Worm (Caenorhabditis elegans): Measurements from ENCODE around the gene R166.3.

The R166.3 gene

DNA sequence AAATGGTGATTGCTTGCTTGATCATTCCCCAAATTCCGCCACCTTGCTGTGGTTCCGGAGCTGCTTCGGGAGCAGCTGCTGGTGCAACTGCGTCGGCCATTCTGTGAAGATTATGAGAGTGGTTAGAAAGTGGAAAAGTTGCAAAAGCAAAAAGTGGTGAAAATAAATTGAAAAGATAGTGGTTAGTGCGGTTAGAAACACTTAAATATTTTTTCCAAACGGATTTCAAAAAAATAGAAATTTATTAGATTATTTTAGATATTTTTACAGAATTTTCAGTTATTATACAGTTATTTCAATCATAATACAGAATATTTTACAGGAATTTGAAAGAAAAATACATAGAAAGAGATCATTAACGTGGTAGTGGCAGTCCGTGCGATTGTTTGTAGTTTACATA is 1.6 kb downstream of the R166.3 start, which contains the start of gene R166.2:
Gene R166.2 (minus strand): TSS at position 101 of the 400 bp plus-strand sequence.
- TF ChIP-seq Y22D7AL.16 (tag; optimal IDR thresholded peaks at IDR 0.05) (no peak), ahr-1 (tag; optimal IDR thresholded peaks at IDR 0.05) (no peak), zip-5 (tag; optimal IDR thresholded peaks at IDR 0.05) (no peak), unc-55 (GFP tag; optimal IDR thresholded peaks at IDR 0.05) (no peak)

DNA sequence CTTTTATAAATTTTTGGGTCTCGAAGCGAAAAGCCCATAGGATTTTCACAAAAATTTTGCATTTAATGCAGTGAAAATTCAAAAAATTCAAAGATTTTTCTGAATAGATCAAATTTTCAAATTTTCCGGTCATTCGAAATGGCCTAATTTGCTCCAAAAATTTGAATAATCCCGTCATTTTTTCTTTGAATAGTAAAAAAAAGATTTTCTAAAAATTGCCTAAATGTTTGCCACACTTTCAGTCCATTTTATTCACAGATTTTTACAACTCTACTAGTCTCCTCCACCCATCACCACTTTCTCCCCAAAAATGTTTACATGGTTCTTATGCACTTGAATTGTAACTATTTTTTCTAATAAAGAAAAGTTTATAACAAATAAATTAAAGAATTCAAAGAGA is 5.1 kb downstream of the R166.3 start:
- TF ChIP-seq nhr-11 (tag; optimal IDR thresholded peaks at IDR 0.05) (no peak), rnt-1 (tag; optimal IDR thresholded peaks at IDR 0.05) (no peak)

DNA sequence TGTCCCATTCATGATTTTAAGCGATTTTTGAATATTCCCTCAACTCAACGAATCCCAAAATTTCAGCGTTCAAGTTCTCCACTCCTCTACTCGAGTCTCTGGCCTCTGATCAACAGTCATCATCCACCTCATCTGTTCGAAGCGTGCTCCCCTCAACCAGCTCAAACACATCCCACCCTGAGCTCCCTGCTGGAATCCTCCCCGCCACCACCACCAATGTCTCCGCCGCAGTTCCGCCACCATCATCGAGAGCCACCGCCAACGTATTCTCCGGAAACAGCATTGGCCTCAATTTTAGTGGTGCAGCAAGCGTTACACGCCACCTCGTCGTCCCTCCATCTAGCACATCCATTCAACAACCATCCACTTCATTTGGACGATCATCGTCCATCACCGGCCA is 7.5 kb downstream of the R166.3 start:
- TF ChIP-seq dve-1 (tag; optimal IDR thresholded peaks at IDR 0.05), result no peak
- TF ChIP-seq pha-2 (tag; optimal IDR thresholded peaks at IDR 0.05), result no peak
- TF ChIP-seq elt-2 (tag; optimal IDR thresholded peaks at IDR 0.05), result no peak
- no peak for TF ChIP-seq hlh-30 (tag; optimal IDR thresholded peaks at IDR 0.05; ENCODE audit: insufficient read depth)
- TF ChIP-seq ceh-45 (GFP tag; IDR thresholded peaks at IDR 0.05), result no peak
- no peak for TF ChIP-seq hlh-8 (tag; optimal IDR thresholded peaks at IDR 0.05)
- no peak for TF ChIP-seq npax-4 (tag; optimal IDR thresholded peaks at IDR 0.05)
- no peak for TF ChIP-seq eyg-1 (tag; optimal IDR thresholded peaks at IDR 0.05)
- no peak for TF ChIP-seq nfya-1 (tag; optimal IDR thresholded peaks at IDR 0.05)
- no peak for TF ChIP-seq pax-1 (tag; optimal IDR thresholded peaks at IDR 0.05)
- no peak for TF ChIP-seq ahr-1 (tag; optimal IDR thresholded peaks at IDR 0.05)
- TF ChIP-seq elt-4 (tag; optimal IDR thresholded peaks at IDR 0.05), result no peak
- no peak for TF ChIP-seq hlh-6 (tag; optimal IDR thresholded peaks at IDR 0.05)
- no peak for TF ChIP-seq fkh-10 (GFP tag; optimal IDR thresholded peaks at IDR 0.05)
- TF ChIP-seq C38D4.7 (GFP tag; optimal IDR thresholded peaks at IDR 0.05), result no peak
- TF ChIP-seq lim-6 (tag; optimal IDR thresholded peaks at IDR 0.05), result no peak
- TF ChIP-seq ama-1 (optimal IDR thresholded peaks at IDR 0.05), result no peak

DNA sequence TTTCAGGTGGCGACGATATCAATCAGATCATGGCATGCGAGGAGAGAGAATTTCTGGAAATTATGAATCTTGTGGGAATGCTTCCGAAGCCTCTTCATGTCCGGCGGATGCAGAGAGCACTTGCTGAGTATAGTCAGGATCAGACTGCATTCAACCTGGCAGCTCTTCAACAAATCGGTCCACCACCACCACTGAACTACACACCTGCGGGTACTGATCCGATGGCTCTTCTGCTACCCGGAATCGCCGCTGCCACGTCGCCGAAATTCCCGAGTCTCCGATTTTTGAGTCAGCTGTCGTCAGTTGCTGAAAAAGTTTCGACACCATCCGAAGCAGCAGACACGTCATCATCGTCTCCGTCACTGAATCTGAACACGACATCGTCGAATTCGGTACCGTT is 8.2 kb downstream of the R166.3 start:
- TF ChIP-seq che-1 (tag; optimal IDR thresholded peaks at IDR 0.05), result no peak
- no peak for TF ChIP-seq fax-1 (tag; optimal IDR thresholded peaks at IDR 0.05)
- TF ChIP-seq lim-6 (tag; optimal IDR thresholded peaks at IDR 0.05), result no peak
- TF ChIP-seq elt-2 (tag; optimal IDR thresholded peaks at IDR 0.05), result no peak
- TF ChIP-seq K02D7.2 (tag; optimal IDR thresholded peaks at IDR 0.05), result no peak
- no peak for TF ChIP-seq unc-3 (GFP tag; conservative IDR thresholded peaks at IDR 0.05)
- TF ChIP-seq unc-3 (tag; optimal IDR thresholded peaks at IDR 0.05), result no peak
- TF ChIP-seq odd-2 (tag; optimal IDR thresholded peaks at IDR 0.05), result no peak
- TF ChIP-seq fkh-10 (GFP tag; optimal IDR thresholded peaks at IDR 0.05), result no peak

DNA sequence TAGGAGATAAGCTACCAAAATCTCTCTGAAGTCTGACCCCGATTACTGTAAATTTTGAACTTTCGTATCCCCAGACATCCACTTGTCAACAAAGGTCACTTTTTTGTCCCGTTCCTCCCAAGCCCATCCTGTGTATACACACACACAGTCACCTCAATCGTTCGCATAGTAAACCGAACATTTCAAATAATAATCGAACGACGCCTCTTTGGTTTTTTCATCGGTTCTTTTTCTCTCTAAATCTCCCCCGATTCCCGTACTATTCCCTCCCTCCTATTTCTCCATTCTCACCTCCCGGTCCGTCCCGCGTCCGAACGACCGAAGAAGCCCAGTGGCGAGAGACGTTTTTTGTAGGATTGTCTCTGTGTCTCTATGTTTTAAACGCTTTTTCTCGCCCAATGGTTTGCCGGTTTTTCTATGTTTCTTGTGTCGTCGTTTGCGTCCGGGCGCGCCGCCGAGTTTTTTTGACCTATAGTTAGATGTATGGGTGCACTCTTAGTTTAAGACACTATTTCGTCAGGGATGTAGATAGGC is 9.8 kb downstream of the R166.3 start:
- TF ChIP-seq hlh-6 (tag; optimal IDR thresholded peaks at IDR 0.05) (peak; percentile 19), gmeb-2 (tag; optimal IDR thresholded peaks at IDR 0.05) (no peak)

DNA sequence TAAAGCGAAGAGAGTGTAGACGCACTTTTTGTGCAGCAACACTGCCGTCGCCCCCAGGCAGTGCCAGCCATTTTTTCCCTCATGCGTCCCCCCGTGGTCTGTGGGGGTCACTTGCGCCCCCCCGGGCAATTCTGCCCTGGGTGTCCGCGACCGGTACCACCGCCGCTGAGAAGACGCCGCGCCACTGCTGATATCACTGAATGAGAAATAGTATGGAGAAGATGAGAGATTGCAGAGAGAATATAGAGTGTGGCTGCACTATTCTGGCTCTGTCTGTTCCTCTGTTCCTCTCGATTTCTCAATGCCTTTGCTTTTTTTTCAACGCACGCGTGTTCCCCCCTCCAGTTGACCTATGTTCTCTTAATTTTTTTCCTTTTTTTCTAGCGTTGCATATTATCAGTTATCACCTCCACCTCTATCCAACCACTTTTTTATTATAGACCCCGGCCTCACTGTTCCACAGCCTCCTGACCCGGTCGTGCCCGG is 11.4 kb downstream of the R166.3 start, which contains the start of gene mab-10:
Gene mab-10 (plus strand): TSS at position 436 of the 486 bp plus-strand sequence.
- TF ChIP-seq fkh-10 (GFP tag; optimal IDR thresholded peaks at IDR 0.05) (no peak), sox-2 (GFP tag; IDR thresholded peaks at IDR 0.05) (no peak), fax-1 (tag; optimal IDR thresholded peaks at IDR 0.05) (peak; percentile 14), sox-4 (tag; optimal IDR thresholded peaks at IDR 0.05) (no peak), hlh-30 (tag; optimal IDR thresholded peaks at IDR 0.05; ENCODE audit: insufficient read depth) (no peak), unc-55 (GFP tag; optimal IDR thresholded peaks at IDR 0.05) (no peak), ceh-9 (tag; optimal IDR thresholded peaks at IDR 0.05) (no peak), dmd-4 (tag; optimal IDR thresholded peaks at IDR 0.05; ENCODE audit: borderline replicate concordance) (no peak), ceh-22 (tag; optimal IDR thresholded peaks at IDR 0.05) (no peak), hlh-13 (GFP tag; optimal IDR thresholded peaks at IDR 0.05) (no peak), T23F11.4 (GFP tag; optimal IDR thresholded peaks at IDR 0.05) (no peak), elt-4 (tag; optimal IDR thresholded peaks at IDR 0.05) (peak; percentile 49), C08G9.2 (tag; optimal IDR thresholded peaks at IDR 0.05) (no peak), pat-9 (tag; optimal IDR thresholded peaks at IDR 0.05) (no peak)
